Fruit fly (Drosophila melanogaster) whole organism, pupa: ENCODE measurements around the gene spn-F.

ENCODE experiments used
- CG12605 ChIP-seq: fragments of 200-800 bp; sonication (Bioruptor generic); IDR thresholded peaks from 2 replicates; pipeline ENCODE4 v1.3.6; 2022; ENCODE audit warnings: missing biosample characterization, missing genetic modification characterization
- CG17806 ChIP-seq: fragments of 200-800 bp; sonication (Bioruptor generic); optimal IDR thresholded peaks from 2 replicates; lab custom pipeline; 2018; ENCODE audit warnings: missing biosample characterization, mild to moderate bottlenecking, missing genetic modification characterization, moderate library complexity
- CG8159 ChIP-seq: fragments of 200-800 bp; sonication (Bioruptor generic); optimal IDR thresholded peaks from 3 replicates; lab custom pipeline; 2018; ENCODE audit warnings: missing biosample characterization, mild to moderate bottlenecking, missing genetic modification characterization, moderate library complexity

DNA sequence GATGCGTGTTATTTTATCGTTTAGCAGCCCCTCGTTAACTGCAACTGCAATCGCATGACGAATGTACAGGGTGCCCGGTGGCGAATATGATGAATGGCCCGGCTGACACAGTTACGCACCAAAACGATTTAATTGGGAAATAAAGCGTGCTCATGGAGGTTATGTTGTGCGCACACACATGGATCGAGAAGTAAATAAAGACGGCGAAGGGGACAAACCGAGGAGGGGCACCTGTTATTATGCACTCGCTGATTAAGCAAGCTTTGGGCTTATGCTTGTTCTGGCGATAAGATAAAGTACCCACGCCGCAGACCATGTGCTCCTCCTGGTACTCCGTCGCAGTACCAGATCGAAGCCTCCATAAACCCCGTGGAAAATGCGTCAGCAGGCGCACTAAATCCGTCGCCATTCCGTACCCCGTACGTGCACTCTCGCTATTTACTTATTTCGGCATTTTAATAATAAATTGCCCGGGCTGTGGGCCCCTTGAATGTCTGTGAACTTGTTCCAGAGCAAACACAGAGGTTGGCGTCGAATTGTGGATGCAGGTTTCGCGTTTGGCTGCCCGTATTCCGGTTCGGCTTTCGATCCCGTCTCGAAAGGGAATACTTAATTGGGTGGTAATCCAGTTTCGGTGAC is 29.8 kb upstream of the spn-F start:
- TF ChIP-seq CG12605 = peak; percentile 32; the same call in 1 of the 2 replicates
- no peak for TF ChIP-seq CG8159 (tag; lab: Kevin White, UChicago)
- TF ChIP-seq CG17806 (tag; lab: Kevin White, UChicago) = no peak
